Fruit fly (Drosophila melanogaster): Measurements from ENCODE around the gene CG6683.

The CG6683 gene

DNA sequence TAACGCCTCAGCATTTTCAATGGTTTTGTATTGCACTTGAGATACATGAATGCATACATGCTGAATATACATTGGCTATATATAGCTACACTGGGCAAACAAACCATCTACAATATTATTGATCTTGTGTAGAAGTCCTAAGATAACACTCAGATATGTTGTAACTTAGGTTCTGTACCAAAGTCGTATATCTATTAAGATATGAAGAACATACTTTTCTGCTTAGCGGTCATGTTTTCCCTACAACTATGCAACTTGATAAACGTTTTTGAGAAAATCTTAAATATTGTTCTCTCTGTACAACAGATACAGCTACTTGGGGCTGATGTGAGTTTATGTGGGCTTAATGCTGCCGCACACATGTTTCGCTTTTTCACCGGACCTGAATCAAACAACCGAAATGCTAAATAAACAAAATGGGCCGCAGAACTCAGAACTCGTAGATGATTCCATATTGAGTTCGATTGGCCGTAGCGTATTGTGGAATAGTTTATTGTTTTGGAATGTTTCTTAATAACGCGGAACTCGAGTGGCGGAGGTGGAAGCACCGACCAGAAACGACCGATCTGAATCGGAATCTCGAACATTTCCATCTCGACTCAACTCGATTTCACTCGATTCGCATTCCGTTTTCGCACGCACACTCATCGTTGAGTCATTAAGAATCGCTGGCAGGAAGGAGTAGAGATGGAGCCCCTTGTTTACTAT is 34.6 kb upstream of the CG6683 start (continued):
- TF ChIP-seq ap (GFP tag; IDR thresholded peaks at IDR 0.05) = 0 out of 2 replicates have a peak, but pooled peaks have one; percentile 28
- TF ChIP-seq scrt (GFP tag; optimal IDR thresholded peaks at IDR 0.05) = no peak
- peak; percentile 26; the same call in 1 of the 2 replicates for TF ChIP-seq E2f1 (GFP tag; IDR thresholded peaks at IDR 0.05)
- TF ChIP-seq CG2889 (GFP tag; IDR thresholded peaks at IDR 0.05) = no peak
- TF ChIP-seq her (GFP tag; optimal IDR thresholded peaks at IDR 0.05) = no peak
- TF ChIP-seq CG17328 (GFP tag; IDR thresholded peaks at IDR 0.05) = peak; percentile 13; the same call in 1 of the 2 replicates
- no peak for TF ChIP-seq CG13287 (GFP tag; IDR thresholded peaks at IDR 0.05; ENCODE audit: partially characterized antibody)
- TF ChIP-seq pros (GFP tag; optimal IDR thresholded peaks at IDR 0.05) = no peak
- TF ChIP-seq gfzf (GFP tag; optimal IDR thresholded peaks at IDR 0.05) = no peak
- TF ChIP-seq CG2678 (tag; optimal IDR thresholded peaks at IDR 0.05) = peak; percentile 70
- no peak for TF ChIP-seq Ravus (GFP tag; IDR thresholded peaks at IDR 0.05)
- TF ChIP-seq CG3163 (GFP tag; optimal IDR thresholded peaks at IDR 0.05) = peak; percentile 8
- TF ChIP-seq p53 (GFP tag; optimal IDR thresholded peaks at IDR 0.05) = no peak
- peak; percentile 60 for TF ChIP-seq tin (GFP tag; optimal IDR thresholded peaks at IDR 0.05)
- no peak for TF ChIP-seq NC2β (GFP tag; optimal IDR thresholded peaks at IDR 0.05)
- peak; percentile 31 for TF ChIP-seq mam (GFP tag; optimal IDR thresholded peaks at IDR 0.05)
- peak; percentile 25 for TF ChIP-seq CG10209 (GFP tag; optimal IDR thresholded peaks at IDR 0.05)
- TF ChIP-seq CG12155 (GFP tag; optimal IDR thresholded peaks at IDR 0.05) = no peak
- no peak for TF ChIP-seq CG4282 (GFP tag; optimal IDR thresholded peaks at IDR 0.05)
- TF ChIP-seq emc (GFP tag; optimal IDR thresholded peaks at IDR 0.05) = no peak
- TF ChIP-seq nom (GFP tag; optimal IDR thresholded peaks at IDR 0.05) = no peak
- TF ChIP-seq wor (GFP tag; IDR thresholded peaks at IDR 0.05) = no peak
- TF ChIP-seq NfI (GFP tag; optimal IDR thresholded peaks at IDR 0.05) = peak; percentile 18
- TF ChIP-seq CG6689 (GFP tag; IDR thresholded peaks at IDR 0.05) = peak; percentile 54; the same call in 1 of the 2 replicates
- TF ChIP-seq PHDP (tag; optimal IDR thresholded peaks at IDR 0.05) = peak; percentile 55
- TF ChIP-seq CG6813 (GFP tag; optimal IDR thresholded peaks at IDR 0.05) = peak; percentile 6
- TF ChIP-seq CG12219 (GFP tag; optimal IDR thresholded peaks at IDR 0.05) = peak; percentile 35
- no peak for TF ChIP-seq tx (GFP tag; optimal IDR thresholded peaks at IDR 0.05)
- TF ChIP-seq kni (GFP tag; optimal IDR thresholded peaks at IDR 0.05) = peak; percentile 6
- TF ChIP-seq CG12104 (GFP tag; optimal IDR thresholded peaks at IDR 0.05) = peak; percentile 44
- no peak for TF ChIP-seq CG5953 (GFP tag; IDR thresholded peaks at IDR 0.05)
- TF ChIP-seq CG15011 (GFP tag; optimal IDR thresholded peaks at IDR 0.05) = no peak
- peak; percentile 20 for TF ChIP-seq CG10462 (GFP tag; optimal IDR thresholded peaks at IDR 0.05)
- no peak for TF ChIP-seq slou (GFP tag; optimal IDR thresholded peaks at IDR 0.05)
- TF ChIP-seq Lim3 (GFP tag; IDR thresholded peaks at IDR 0.05) = no peak
- peak; percentile 57 for TF ChIP-seq seq (GFP tag; IDR thresholded peaks at IDR 0.05)
- TF ChIP-seq CG9727 (GFP tag; optimal IDR thresholded peaks at IDR 0.05) = peak; percentile 63
- TF ChIP-seq nau (GFP tag; optimal IDR thresholded peaks at IDR 0.05) = peak; percentile 50
- peak; percentile 40 for TF ChIP-seq sisA (GFP tag; IDR thresholded peaks at IDR 0.05)
- no peak for TF ChIP-seq hth (optimal IDR thresholded peaks at IDR 0.05)
- peak; percentile 26 for TF ChIP-seq lilli (GFP tag; optimal IDR thresholded peaks at IDR 0.05)
- TF ChIP-seq dysf (GFP tag; IDR thresholded peaks at IDR 0.05) = peak; percentile 66; the same call in 2 of the 3 replicates
- TF ChIP-seq HLH54F (GFP tag; optimal IDR thresholded peaks at IDR 0.05) = peak; percentile 9
- TF ChIP-seq amos (GFP tag; IDR thresholded peaks at IDR 0.05; ENCODE audit: partially characterized antibody) = no peak
- no peak for TF ChIP-seq sc (optimal IDR thresholded peaks at IDR 0.05)
- no peak for TF ChIP-seq sc (GFP tag; optimal IDR thresholded peaks at IDR 0.05)
- TF ChIP-seq dmrt11E (tag; optimal IDR thresholded peaks at IDR 0.05) = peak; percentile 62
- TF ChIP-seq Usf (GFP tag; optimal IDR thresholded peaks at IDR 0.05) = no peak
- no peak for TF ChIP-seq B-H2 (GFP tag; optimal IDR thresholded peaks at IDR 0.05)
- no peak for TF ChIP-seq maf-S (GFP tag; optimal IDR thresholded peaks at IDR 0.05)
- peak in 1 of 2 experiments; percentile 83 for TF ChIP-seq eve (GFP tag; optimal IDR thresholded peaks at IDR 0.05)
